Worm (Caenorhabditis elegans): ENCODE measurements around the gene ZC155.2.

The ZC155.2 gene

DNA sequence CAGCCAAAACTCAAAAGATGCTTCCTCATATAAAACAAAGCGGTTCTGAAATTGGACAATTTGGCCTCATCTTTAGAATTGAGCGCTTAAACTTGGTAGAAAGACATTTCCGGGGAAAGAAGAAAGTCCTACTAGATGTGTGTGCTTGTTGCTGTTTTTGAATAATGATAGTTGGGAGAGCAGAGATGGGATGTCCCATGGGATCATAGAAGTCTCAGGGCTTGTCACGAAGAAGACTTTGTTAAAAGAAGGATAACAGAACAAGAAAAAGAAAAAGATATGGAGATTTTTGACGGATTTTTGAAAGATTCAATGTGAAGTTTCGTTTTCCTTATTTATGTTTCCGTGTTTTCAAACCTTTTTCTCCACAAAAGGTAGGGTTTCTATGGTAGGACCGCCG is at the start of gene ZC155.2:
TSS of gene ZC155.2 (plus strand) at position 301 of the 400 bp plus-strand sequence.
- TF ChIP-seq nhr-28 (tag; optimal IDR thresholded peaks at IDR 0.05) (no peak), lin-13 (tag; optimal IDR thresholded peaks at IDR 0.05) (no peak), cnd-1 (tag; optimal IDR thresholded peaks at IDR 0.05) (no peak), unc-120 (tag; optimal IDR thresholded peaks at IDR 0.05; ENCODE audit: poor library complexity, severe bottlenecking) (no peak), pha-4 (tag; optimal IDR thresholded peaks at IDR 0.05) (no peak), elt-3 (tag; optimal IDR thresholded peaks at IDR 0.05) (no peak), sptf-1 (tag; optimal IDR thresholded peaks at IDR 0.05) (no peak), ham-2 (GFP tag; optimal IDR thresholded peaks at IDR 0.05) (no peak), zip-8 (tag; optimal IDR thresholded peaks at IDR 0.05) (no peak), drap-1 (GFP tag; optimal IDR thresholded peaks at IDR 0.05) (no peak), mls-2 (tag; optimal IDR thresholded peaks at IDR 0.05) (no peak), blmp-1 (tag; optimal IDR thresholded peaks at IDR 0.05) (no peak), unc-39 (tag; optimal IDR thresholded peaks at IDR 0.05) (no peak), nhr-76 (tag; optimal IDR thresholded peaks at IDR 0.05) (no peak)

DNA sequence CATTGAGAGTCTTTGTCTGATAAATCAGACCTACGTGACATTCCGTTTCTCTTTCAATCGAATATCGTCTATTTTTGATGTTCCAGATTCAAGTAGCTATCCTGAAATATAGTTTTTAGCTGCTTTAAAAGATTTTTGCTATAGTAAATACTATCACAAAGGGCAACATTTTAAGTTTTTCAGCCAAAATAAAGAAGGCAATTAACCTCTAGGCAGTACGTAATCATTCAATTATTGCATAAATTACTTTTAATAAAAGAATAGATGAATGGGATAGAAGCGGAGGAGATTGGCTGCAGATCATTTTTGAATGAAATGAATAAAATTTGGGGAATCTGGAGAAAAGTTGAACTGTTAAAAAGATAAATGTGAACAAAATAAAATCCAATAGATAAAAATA is 49.1 kb upstream of the ZC155.2 start, which contains the start of gene ulp-1:
TSS of gene ulp-1 (minus strand) at position 101 of the 400 bp plus-strand sequence.
- TF ChIP-seq unc-120 (tag; optimal IDR thresholded peaks at IDR 0.05; ENCODE audit: poor library complexity, severe bottlenecking) (no peak), nhr-28 (tag; optimal IDR thresholded peaks at IDR 0.05) (no peak), elt-3 (tag; optimal IDR thresholded peaks at IDR 0.05) (no peak), sptf-1 (tag; optimal IDR thresholded peaks at IDR 0.05) (no peak), nhr-2 (tag; optimal IDR thresholded peaks at IDR 0.05) (no peak), sem-2 (GFP tag; optimal IDR thresholded peaks at IDR 0.05) (no peak), ztf-11 (tag; optimal IDR thresholded peaks at IDR 0.05) (no peak), blmp-1 (tag; optimal IDR thresholded peaks at IDR 0.05) (no peak), cnd-1 (tag; optimal IDR thresholded peaks at IDR 0.05) (no peak), lsy-2 (tag; optimal IDR thresholded peaks at IDR 0.05) (no peak), lin-32 (GFP tag; optimal IDR thresholded peaks at IDR 0.05) (no peak), ham-2 (GFP tag; optimal IDR thresholded peaks at IDR 0.05) (no peak), flh-1 (GFP tag; optimal IDR thresholded peaks at IDR 0.05) (no peak), ceh-39 (tag; optimal IDR thresholded peaks at IDR 0.05) (no peak), ceh-43 (GFP tag; optimal IDR thresholded peaks at IDR 0.05) (no peak)

DNA sequence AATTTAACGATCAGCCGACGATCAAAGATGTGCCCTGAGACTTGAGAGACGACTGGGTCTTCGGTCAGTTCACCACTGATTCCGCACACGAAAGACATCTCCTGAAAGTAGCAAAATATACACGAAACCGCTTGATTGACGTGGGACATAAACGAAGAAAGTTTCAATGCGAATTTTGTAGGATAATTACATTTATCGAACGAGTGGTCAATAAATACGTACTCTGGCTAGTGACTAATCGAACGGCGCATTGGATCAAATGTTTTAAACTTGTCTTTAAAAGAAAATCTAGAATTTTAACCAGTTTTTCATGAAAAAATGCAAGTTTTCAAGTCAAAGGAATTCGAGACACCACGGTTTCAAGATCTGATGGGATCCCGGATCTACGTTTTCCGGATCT is 46.8 kb upstream of the ZC155.2 start, which contains the start of gene prp-19:
TSS of gene prp-19 (minus strand) at position 101 of the 400 bp plus-strand sequence.
- TF ChIP-seq ceh-83 (GFP tag; optimal IDR thresholded peaks at IDR 0.05) (no peak), hlh-1 (tag; optimal IDR thresholded peaks at IDR 0.05) (no peak), elt-3 (tag; optimal IDR thresholded peaks at IDR 0.05) (no peak)

DNA sequence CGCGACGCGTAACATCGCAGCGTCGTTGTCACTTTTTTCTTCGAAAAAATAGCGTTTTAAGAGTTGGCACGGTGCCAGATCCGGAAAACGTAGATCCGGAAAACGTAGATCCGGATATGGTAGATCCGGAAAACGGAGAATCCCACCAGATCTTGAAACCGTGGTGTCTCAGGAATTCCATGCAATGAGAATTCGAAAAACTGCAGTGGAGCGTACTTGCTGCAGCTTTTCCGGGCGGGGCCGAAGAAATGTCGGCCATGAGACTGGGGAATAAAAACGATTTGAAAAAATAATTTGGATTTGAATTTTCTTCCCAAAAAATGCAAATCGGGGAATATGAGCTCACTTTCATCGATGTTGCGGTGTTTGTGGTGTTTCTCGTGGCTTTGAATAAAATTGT is 46.3 kb upstream of the ZC155.2 start, which contains the start of gene K10D2.5:
TSS of gene K10D2.5 (plus strand) at position 251 of the 400 bp plus-strand sequence.
- TF ChIP-seq nhr-76 (tag; optimal IDR thresholded peaks at IDR 0.05) (no peak), nhr-12 (tag; optimal IDR thresholded peaks at IDR 0.05) (no peak), ceh-39 (tag; optimal IDR thresholded peaks at IDR 0.05) (peak; percentile 70), nhr-2 (tag; optimal IDR thresholded peaks at IDR 0.05) (no peak), ham-2 (GFP tag; optimal IDR thresholded peaks at IDR 0.05) (peak; percentile 53), drap-1 (GFP tag; optimal IDR thresholded peaks at IDR 0.05) (peak; percentile 54), pha-4 (tag; optimal IDR thresholded peaks at IDR 0.05) (peak; percentile 53), snpc-4 (tag; optimal IDR thresholded peaks at IDR 0.05) (no peak), mep-1 (tag; optimal IDR thresholded peaks at IDR 0.05) (peak; percentile 90), ztf-11 (tag; optimal IDR thresholded peaks at IDR 0.05) (peak; percentile 35), lin-32 (GFP tag; optimal IDR thresholded peaks at IDR 0.05) (peak; percentile 77), unc-39 (tag; optimal IDR thresholded peaks at IDR 0.05) (no peak), flh-1 (GFP tag; optimal IDR thresholded peaks at IDR 0.05) (no peak), blmp-1 (tag; optimal IDR thresholded peaks at IDR 0.05) (no peak), lin-13 (tag; optimal IDR thresholded peaks at IDR 0.05) (peak; percentile 90), cnd-1 (tag; optimal IDR thresholded peaks at IDR 0.05) (peak; percentile 77), tbx-8 (GFP tag; optimal IDR thresholded peaks at IDR 0.05) (peak; percentile 58), ceh-83 (GFP tag; optimal IDR thresholded peaks at IDR 0.05) (peak; percentile 58), sptf-1 (tag; optimal IDR thresholded peaks at IDR 0.05) (peak; percentile 84), zip-8 (tag; optimal IDR thresholded peaks at IDR 0.05) (no peak), ces-1 (GFP tag; optimal IDR thresholded peaks at IDR 0.05) (no peak), bed-3 (GFP tag; optimal IDR thresholded peaks at IDR 0.05) (no peak), mls-2 (tag; optimal IDR thresholded peaks at IDR 0.05) (peak; percentile 33), nhr-237 (tag; optimal IDR thresholded peaks at IDR 0.05) (peak; percentile 67), ceh-43 (GFP tag; optimal IDR thresholded peaks at IDR 0.05) (no peak), M03D4.4 (tag; optimal IDR thresholded peaks at IDR 0.05) (peak; percentile 84), elt-3 (tag; optimal IDR thresholded peaks at IDR 0.05) (no peak), sem-2 (GFP tag; optimal IDR thresholded peaks at IDR 0.05) (peak; percentile 29), nhr-28 (tag; optimal IDR thresholded peaks at IDR 0.05) (no peak), hlh-1 (tag; optimal IDR thresholded peaks at IDR 0.05) (peak; percentile 40), lsy-2 (tag; optimal IDR thresholded peaks at IDR 0.05) (peak; percentile 83), elt-1 (tag; optimal IDR thresholded peaks at IDR 0.05; ENCODE audit: borderline replicate concordance, insufficient read depth) (no peak), unc-120 (tag; optimal IDR thresholded peaks at IDR 0.05; ENCODE audit: poor library complexity, severe bottlenecking) (peak; percentile 32), mab-5 (tag; optimal IDR thresholded peaks at IDR 0.05) (no peak), unc-62 (GFP tag; optimal IDR thresholded peaks at IDR 0.05) (peak; percentile 26)
